Worm (Caenorhabditis elegans) whole organism, L3 larva: ENCODE results near the gene Y54G11A.14.
"Not testable (repeated sequence)": the region's sequence is repeated elsewhere in the genome, so short reads cannot be mapped to it uniquely, and the experiment has no call there.

ENCODE experiments used
- ZK546.5 ChIP-seq: sonication (generic microtip); optimal IDR thresholded peaks from 2 replicates; lab custom pipeline; 2017; ENCODE audit warnings: missing biosample characterization, missing genetic modification characterization
- ama-1 ChIP-seq: fragments of 150-350 bp; optimal IDR thresholded peaks from 2 replicates; lab custom pipeline; 2018
- ceh-16 ChIP-seq: sonication (generic microtip); optimal IDR thresholded peaks from 2 replicates; lab custom pipeline; 2017; ENCODE audit warnings: missing biosample characterization, missing genetic modification characterization
- ceh-28 ChIP-seq: fragments of 150-350 bp; optimal IDR thresholded peaks from 2 replicates; lab custom pipeline; 2014; ENCODE audit warnings: missing biosample characterization, missing genetic modification reagents, missing genetic modification characterization
- ceh-82 ChIP-seq: fragments of 150-350 bp; optimal IDR thresholded peaks from 2 replicates; lab custom pipeline; 2014; ENCODE audit warnings: missing biosample characterization, missing genetic modification characterization
- ceh-9 ChIP-seq: sonication (generic microtip); optimal IDR thresholded peaks from 2 replicates; lab custom pipeline; 2018; ENCODE audit warnings: missing biosample characterization, missing genetic modification characterization
- egl-5 ChIP-seq: fragments of 150-350 bp; optimal IDR thresholded peaks from 2 replicates; lab custom pipeline; 2017; ENCODE audit warnings: missing biosample characterization, missing genetic modification reagents, missing genetic modification characterization, inconsistent platforms
- elt-2 ChIP-seq: sonication (generic microtip); optimal IDR thresholded peaks from 2 replicates; lab custom pipeline; 2016; ENCODE audit warnings: missing genetic modification reagents, mild to moderate bottlenecking, missing genetic modification characterization, missing compliant biosample characterization
- elt-3 ChIP-seq, 3 experiments: fragments of 150-350 bp in 1 of 3; sonication (generic microtip) in 2 of 3; optimal IDR thresholded peaks; 2 replicates in 2 of 3; 4 replicates in 1 of 3; lab custom pipeline; 2014 to 2017; ENCODE audit warnings: missing biosample characterization in 3 of 3, missing genetic modification characterization in 3 of 3
- eor-1 ChIP-seq, 2 experiments: fragments of 150-350 bp; optimal IDR thresholded peaks; 2 replicates each; lab custom pipeline; 2014 to 2018; ENCODE audit warnings: missing biosample characterization in 2 of 2, missing genetic modification characterization in 2 of 2
- fkh-10 ChIP-seq: sonication (generic microtip); optimal IDR thresholded peaks from 2 replicates; lab custom pipeline; 2017; ENCODE audit warnings: missing biosample characterization, missing genetic modification reagents, missing genetic modification characterization
- fos-1 ChIP-seq: fragments of 150-350 bp; optimal IDR thresholded peaks from 2 replicates; lab custom pipeline; 2014; ENCODE audit warnings: missing biosample characterization, missing genetic modification characterization
- hmg-11 ChIP-seq: sonication (generic microtip); optimal IDR thresholded peaks from 2 replicates; lab custom pipeline; 2016; ENCODE audit warnings: missing genetic modification characterization, missing compliant biosample characterization
- jun-1 ChIP-seq: fragments of 150-350 bp; optimal IDR thresholded peaks from 2 replicates; lab custom pipeline; 2014; ENCODE audit warnings: missing biosample characterization, missing genetic modification reagents, missing genetic modification characterization
- lin-15B ChIP-seq: fragments of 150-350 bp; optimal IDR thresholded peaks from 2 replicates; lab custom pipeline; 2014; ENCODE audit warnings: missing biosample characterization, missing genetic modification characterization
- lin-39 ChIP-seq: fragments of 150-350 bp; optimal IDR thresholded peaks from 2 replicates; lab custom pipeline; 2018; ENCODE audit warnings: missing biosample characterization, missing genetic modification reagents, missing genetic modification characterization
- lsy-12 ChIP-seq: sonication (generic microtip); optimal IDR thresholded peaks from 2 replicates; lab custom pipeline; 2016; ENCODE audit warnings: mild to moderate bottlenecking, missing genetic modification characterization, missing compliant biosample characterization
- mdl-1 ChIP-seq: fragments of 150-350 bp; optimal IDR thresholded peaks from 2 replicates; lab custom pipeline; 2014; ENCODE audit warnings: missing biosample characterization, missing genetic modification characterization
- nfya-1 ChIP-seq: sonication (generic microtip); optimal IDR thresholded peaks from 2 replicates; lab custom pipeline; 2017; ENCODE audit warnings: missing genetic modification characterization, mild to moderate bottlenecking, missing compliant biosample characterization, antibody characterized with exemption, moderate library complexity; ENCODE audit not compliant: insufficient read depth
- nhr-237 ChIP-seq: fragments of 150-350 bp; optimal IDR thresholded peaks from 2 replicates; lab custom pipeline; 2014; ENCODE audit warnings: missing biosample characterization, missing genetic modification characterization
- nhr-25 ChIP-seq: sonication (generic microtip); optimal IDR thresholded peaks from 2 replicates; lab custom pipeline; 2017; ENCODE audit warnings: missing biosample characterization, missing genetic modification characterization
- nhr-67 ChIP-seq: fragments of 150-350 bp; optimal IDR thresholded peaks from 2 replicates; lab custom pipeline; 2014; ENCODE audit warnings: missing biosample characterization, missing genetic modification characterization
- nhr-76 ChIP-seq: fragments of 150-350 bp; sonication (generic microtip); optimal IDR thresholded peaks from 5 replicates; lab custom pipeline; 2014; ENCODE audit warnings: missing biosample characterization, missing genetic modification characterization
- pha-4 ChIP-seq: fragments of 150-350 bp; optimal IDR thresholded peaks from 2 replicates; lab custom pipeline; 2014; ENCODE audit warnings: missing biosample characterization, missing genetic modification reagents, missing genetic modification characterization
- pqm-1 ChIP-seq: fragments of 150-350 bp; optimal IDR thresholded peaks from 2 replicates; lab custom pipeline; 2017; ENCODE audit warnings: missing biosample characterization, missing genetic modification characterization, inconsistent platforms
- sea-2 ChIP-seq: fragments of 150-350 bp; sonication (generic microtip); optimal IDR thresholded peaks from 4 replicates; lab custom pipeline; 2014; ENCODE audit warnings: missing biosample characterization, missing genetic modification reagents, missing genetic modification characterization
- skn-1 ChIP-seq: fragments of 150-350 bp; optimal IDR thresholded peaks from 2 replicates; lab custom pipeline; 2014; ENCODE audit warnings: missing biosample characterization, missing genetic modification characterization
- snpc-4 ChIP-seq: fragments of 150-350 bp; optimal IDR thresholded peaks from 2 replicates; lab custom pipeline; 2014; ENCODE audit warnings: missing biosample characterization, missing genetic modification characterization
- tbx-2 ChIP-seq: sonication (generic microtip); optimal IDR thresholded peaks from 2 replicates; lab custom pipeline; 2016; ENCODE audit warnings: mild to moderate bottlenecking, missing genetic modification characterization, missing compliant biosample characterization
- ztf-11 ChIP-seq: fragments of 150-350 bp; optimal IDR thresholded peaks from 2 replicates; lab custom pipeline; 2014; ENCODE audit warnings: missing biosample characterization, missing genetic modification characterization
- ztf-4 ChIP-seq: fragments of 150-350 bp; optimal IDR thresholded peaks from 2 replicates; lab custom pipeline; 2014; ENCODE audit warnings: missing biosample characterization, missing genetic modification characterization

The Y54G11A.14 gene

ce11 chrII:14296320-14296719, 21.6 kb upstream of the Y54G11A.14 start (continued):
- TF ChIP-seq snpc-4: peak; percentile 42
- no peak for TF ChIP-seq sea-2 (GFP tag; lab: Kevin White, UChicago)
- TF ChIP-seq nfya-1 (tag; lab: Kevin White, UChicago): peak; percentile 53
- TF ChIP-seq lsy-12 (tag; lab: Kevin White, UChicago): no peak
- no peak for TF ChIP-seq lin-15B (tag; lab: Kevin White, UChicago)
- TF ChIP-seq nhr-25 (tag; lab: Kevin White, UChicago): peak; percentile 27
- no peak for TF ChIP-seq ztf-4 (tag; lab: Kevin White, UChicago)
- TF ChIP-seq nhr-237 (tag; lab: Kevin White, UChicago): no peak
- TF ChIP-seq fkh-10 (GFP tag; lab: Kevin White, UChicago): no peak
- no peak for TF ChIP-seq ztf-11 (tag; lab: Kevin White, UChicago)
- peak; percentile 92 for TF ChIP-seq elt-2
- peak; percentile 96 for TF ChIP-seq pha-4 (tag; lab: Kevin White, UChicago)
- no peak for TF ChIP-seq nhr-67
- TF ChIP-seq skn-1 (tag; lab: Kevin White, UChicago): no peak
- no peak for TF ChIP-seq hmg-11 (tag; lab: Kevin White, UChicago)
- peak; percentile 61 for TF ChIP-seq pqm-1 (tag; lab: Kevin White, UChicago)

- TF ChIP-seq elt-2: peak; percentile 36
- TF ChIP-seq, all 47 proteins: peak for 1; not testable (repeated sequence) for 46
Observed at ce11 chrII:14297050-14297449, 20.9 kb upstream of the Y54G11A.14 start, which contains the start of gene Y54G11A.7. Y54G11A.7 (plus strand) TSS chrII:14297305.

- TF ChIP-seq snpc-4: no peak
- no peak for TF ChIP-seq tbx-2 (tag; lab: Kevin White, UChicago)
- TF ChIP-seq nhr-237 (tag; lab: Kevin White, UChicago): no peak
- TF ChIP-seq skn-1 (tag; lab: Kevin White, UChicago): no peak
- TF ChIP-seq elt-2: peak; percentile 20
- no peak for TF ChIP-seq ztf-11 (tag; lab: Kevin White, UChicago)
- TF ChIP-seq lin-39 (tag; lab: Kevin White, UChicago): no peak
Observed at ce11 chrII:14299254-14299759, 18.7 kb upstream of the Y54G11A.14 start.

ce11 chrII:14301927-14302326, 16.0 kb upstream of the Y54G11A.14 start, which contains the start of gene ctl-2:
ctl-2 (minus strand) TSS chrII:14302027.
- TF ChIP-seq eor-1 (tag; optimal IDR thresholded peaks at IDR 0.05; lab: Kevin White, UChicago); ama-1; ceh-16: not testable (repeated sequence)

- TF ChIP-seq nhr-25 (tag; lab: Kevin White, UChicago); fos-1 (tag; lab: Kevin White, UChicago); egl-5: not testable (repeated sequence)
- TF ChIP-seq, all 47 proteins: peak for 0; not testable (repeated sequence) for 47
Observed at ce11 chrII:14306160-14306559, 11.8 kb upstream of the Y54G11A.14 start, which contains the start of gene ctl-1. ctl-1 (minus strand) TSS chrII:14306260.

- TF ChIP-seq ceh-82 (tag; lab: Kevin White, UChicago) (no peak), ceh-9 (no peak), lin-15B (tag; lab: Kevin White, UChicago) (no peak), hmg-11 (tag; lab: Kevin White, UChicago) (no peak), jun-1 (tag; lab: Kevin White, UChicago) (no peak), pha-4 (tag; lab: Kevin White, UChicago) (no peak), nhr-237 (tag; lab: Kevin White, UChicago) (no peak), pqm-1 (tag; lab: Kevin White, UChicago) (no peak), ztf-11 (tag; lab: Kevin White, UChicago) (no peak), ZK546.5 (no peak), nhr-25 (tag; lab: Kevin White, UChicago) (no peak), nhr-76 (tag; lab: Kevin White, UChicago) (no peak), ceh-28 (no peak), elt-3 (tag; optimal IDR thresholded peaks at IDR 0.05; lab: Kevin White, UChicago) (no peak), tbx-2 (tag; lab: Kevin White, UChicago) (no peak), mdl-1 (tag; lab: Kevin White, UChicago) (no peak)
- TF ChIP-seq, all 47 proteins: peak for 0
Observed at ce11 chrII:14310729-14311388, 7.1 kb upstream of the Y54G11A.14 start, which contains the start of gene ctl-3. ctl-3 (minus strand) TSS chrII:14310779.
